Fruit fly (Drosophila melanogaster) whole organism, wandering third instar larva: ENCODE data around the gene CG7840.

Experiments
- Abd-B ChIP-seq: fragments of >200 bp; optimal IDR thresholded peaks from 2 replicates; lab custom pipeline; 2017; ENCODE audit warnings: missing biosample characterization, missing genetic modification characterization
- CG32264 ChIP-seq: fragments of 200-800 bp; sonication (Bioruptor generic); optimal IDR thresholded peaks from 2 replicates; lab custom pipeline; 2016; ENCODE audit warnings: missing biosample characterization, missing genetic modification characterization
- CG9705 ChIP-seq: fragments of 200-800 bp; sonication (Bioruptor generic); optimal IDR thresholded peaks from 2 replicates; lab custom pipeline; 2018; ENCODE audit warnings: missing biosample characterization, mild to moderate bottlenecking, missing genetic modification characterization
- CrebA ChIP-seq: fragments of 200-800 bp; sonication (Bioruptor generic); optimal IDR thresholded peaks from 2 replicates; lab custom pipeline; 2016; ENCODE audit warnings: missing biosample characterization, mild to moderate bottlenecking, missing genetic modification characterization, borderline replicate concordance
- Dfd ChIP-seq: fragments of >200 bp; optimal IDR thresholded peaks from 2 replicates; lab custom pipeline; 2017; ENCODE audit warnings: missing biosample characterization, missing genetic modification characterization
- Dif ChIP-seq: fragments of 200-275, 200-300 bp; sonication (Bioruptor generic); optimal IDR thresholded peaks from 2 replicates; lab custom pipeline; 2018; ENCODE audit warnings: missing biosample characterization, missing genetic modification characterization; ENCODE audit not compliant: partially characterized antibody
- GATAd ChIP-seq: sonication (Bioruptor generic); optimal IDR thresholded peaks from 2 replicates; lab custom pipeline; 2016; ENCODE audit warnings: missing biosample characterization, missing genetic modification characterization
- HLH106 ChIP-seq: fragments of 200-800 bp; optimal IDR thresholded peaks from 3 replicates; lab custom pipeline; 2019; ENCODE audit warnings: missing biosample characterization, mild to moderate bottlenecking, missing genetic modification characterization, moderate library complexity
- Hnf4 ChIP-seq: fragments of 200-800 bp; sonication (Bioruptor generic); optimal IDR thresholded peaks from 2 replicates; lab custom pipeline; 2016; ENCODE audit warnings: missing biosample characterization, mild to moderate bottlenecking, missing genetic modification characterization
- Hr78 ChIP-seq: fragments of >200 bp; optimal IDR thresholded peaks from 2 replicates; lab custom pipeline; 2017; ENCODE audit warnings: missing biosample characterization, missing genetic modification characterization
- Hr83 ChIP-seq: fragments of 200-300 bp; sonication (Bioruptor generic); optimal IDR thresholded peaks from 2 replicates; lab custom pipeline; 2016; ENCODE audit warnings: missing biosample characterization, mild to moderate bottlenecking, missing genetic modification characterization, moderate library complexity; ENCODE audit not compliant: poor library complexity, severe bottlenecking
- Jra ChIP-seq: sonication (Bioruptor generic); optimal IDR thresholded peaks from 2 replicates; lab custom pipeline; 2016; ENCODE audit warnings: missing biosample characterization, missing genetic modification characterization
- Mio ChIP-seq: sonication (Bioruptor generic); optimal IDR thresholded peaks from 2 replicates; lab custom pipeline; 2016; ENCODE audit warnings: missing biosample characterization, missing genetic modification characterization
- Myc ChIP-seq: fragments of >200 bp; optimal IDR thresholded peaks from 2 replicates; lab custom pipeline; 2017
- N ChIP-seq: fragments of >200 bp; optimal IDR thresholded peaks from 2 replicates; lab custom pipeline; 2018; ENCODE audit warnings: missing biosample characterization, missing external identifiers, missing genetic modification characterization
- OdsH ChIP-seq: fragments of 200-800 bp; sonication (Bioruptor generic); optimal IDR thresholded peaks from 2 replicates; lab custom pipeline; 2016; ENCODE audit warnings: missing biosample characterization, mild to moderate bottlenecking, missing genetic modification characterization
- Rel ChIP-seq, 2 experiments: fragments of 200-800 bp; sonication (Bioruptor generic) in 1 of 2; optimal IDR thresholded peaks; 2 replicates in 1 of 2; 3 replicates in 1 of 2; lab custom pipeline; 2016 to 2019; ENCODE audit warnings: mild to moderate bottlenecking in 2 of 2, missing biosample characterization in 2 of 2, missing genetic modification characterization in 2 of 2, moderate library complexity in 1 of 2
- Sp1 ChIP-seq: fragments of 200-800 bp; sonication (Bioruptor generic); optimal IDR thresholded peaks from 3 replicates; lab custom pipeline; 2019; ENCODE audit warnings: missing biosample characterization, mild to moderate bottlenecking, missing genetic modification characterization, moderate library complexity
- Vsx2 ChIP-seq: fragments of 200-300, 225-300 bp; sonication (Bioruptor generic); optimal IDR thresholded peaks from 2 replicates; lab custom pipeline; 2018; ENCODE audit warnings: missing biosample characterization, missing genetic modification characterization; ENCODE audit not compliant: partially characterized antibody
- br ChIP-seq: fragments of 200-800 bp; sonication (Bioruptor generic); optimal IDR thresholded peaks from 2 replicates; lab custom pipeline; 2016; ENCODE audit warnings: missing biosample characterization, missing genetic modification characterization
- brk ChIP-seq: fragments of 200-800 bp; sonication (Bioruptor generic); optimal IDR thresholded peaks from 2 replicates; lab custom pipeline; 2016; ENCODE audit warnings: missing biosample characterization, mild to moderate bottlenecking, missing genetic modification characterization
- dl ChIP-seq, 2 experiments: fragments of 175-275, 200-275 bp in 1 of 2; fragments of 200-275 bp in 1 of 2; sonication (Bioruptor generic); optimal IDR thresholded peaks; lab custom pipeline; 2018; ENCODE audit warnings: mild to moderate bottlenecking in 2 of 2, missing biosample characterization in 2 of 2, missing genetic modification characterization in 2 of 2, moderate library complexity in 2 of 2; ENCODE audit not compliant: partially characterized antibody in 2 of 2, insufficient read depth in 1 of 2
- dmrt93B ChIP-seq: fragments of 200-800 bp; sonication (Bioruptor generic); optimal IDR thresholded peaks from 2 replicates; lab custom pipeline; 2018; ENCODE audit warnings: missing biosample characterization, mild to moderate bottlenecking, missing genetic modification characterization
- dsf ChIP-seq: sonication (Bioruptor generic); optimal IDR thresholded peaks from 2 replicates; lab custom pipeline; 2016; ENCODE audit warnings: missing biosample characterization, missing genetic modification characterization, borderline replicate concordance
- ey ChIP-seq: fragments of 200-800 bp; sonication (Bioruptor generic); optimal IDR thresholded peaks from 2 replicates; lab custom pipeline; 2016; ENCODE audit warnings: missing biosample characterization, missing genetic modification characterization
- foxo ChIP-seq, 2 experiments: fragments of 200-800 bp; sonication (Bioruptor generic); optimal IDR thresholded peaks; 2 replicates in 1 of 2; 3 replicates in 1 of 2; lab custom pipeline; 2016 to 2017; ENCODE audit warnings: missing biosample characterization in 2 of 2, missing genetic modification characterization in 2 of 2
- fru ChIP-seq: fragments of 200-800 bp; sonication (Bioruptor generic); optimal IDR thresholded peaks from 3 replicates; lab custom pipeline; 2016; ENCODE audit warnings: missing biosample characterization, mild to moderate bottlenecking, missing genetic modification characterization
- h ChIP-seq: fragments of 200-800 bp; sonication (Bioruptor generic); optimal IDR thresholded peaks from 3 replicates; lab custom pipeline; 2016; ENCODE audit warnings: missing biosample characterization, mild to moderate bottlenecking, missing genetic modification characterization
- jim ChIP-seq: fragments of 175-275, 200-325 bp; sonication (Bioruptor generic); optimal IDR thresholded peaks from 2 replicates; lab custom pipeline; 2016; ENCODE audit warnings: missing biosample characterization, mild to moderate bottlenecking, missing genetic modification characterization
- lola ChIP-seq: fragments of >200 bp; optimal IDR thresholded peaks from 2 replicates; lab custom pipeline; 2017; ENCODE audit warnings: missing biosample characterization, missing genetic modification characterization
- pan ChIP-seq: fragments of >200 bp; optimal IDR thresholded peaks from 2 replicates; lab custom pipeline; 2017
- psq ChIP-seq: fragments of 200-800 bp; sonication (Bioruptor generic); optimal IDR thresholded peaks from 3 replicates; lab custom pipeline; 2017; ENCODE audit warnings: missing biosample characterization, mild to moderate bottlenecking, missing genetic modification characterization, moderate library complexity
- rgr ChIP-seq: fragments of 200-800 bp; sonication (Bioruptor generic); optimal IDR thresholded peaks from 3 replicates; lab custom pipeline; 2016; ENCODE audit warnings: missing biosample characterization, mild to moderate bottlenecking, missing genetic modification characterization
- sage ChIP-seq: fragments of 200-800 bp; sonication (Bioruptor generic); optimal IDR thresholded peaks from 2 replicates; lab custom pipeline; 2016; ENCODE audit warnings: missing biosample characterization, mild to moderate bottlenecking, missing genetic modification characterization
- sv ChIP-seq: fragments of 200-800 bp; sonication (Bioruptor generic); optimal IDR thresholded peaks from 3 replicates; lab custom pipeline; 2016; ENCODE audit warnings: missing biosample characterization, missing genetic modification characterization
- tai ChIP-seq: sonication (Bioruptor generic); optimal IDR thresholded peaks from 2 replicates; lab custom pipeline; 2016; ENCODE audit warnings: missing biosample characterization, missing genetic modification characterization
- usp ChIP-seq: fragments of >200 bp; optimal IDR thresholded peaks from 2 replicates; lab custom pipeline; 2017; ENCODE audit warnings: missing biosample characterization, missing genetic modification characterization
- woc ChIP-seq: sonication (Bioruptor generic); optimal IDR thresholded peaks from 2 replicates; lab custom pipeline; 2016; ENCODE audit warnings: missing biosample characterization, mild to moderate bottlenecking, missing genetic modification characterization

Gene CG7840

DNA sequence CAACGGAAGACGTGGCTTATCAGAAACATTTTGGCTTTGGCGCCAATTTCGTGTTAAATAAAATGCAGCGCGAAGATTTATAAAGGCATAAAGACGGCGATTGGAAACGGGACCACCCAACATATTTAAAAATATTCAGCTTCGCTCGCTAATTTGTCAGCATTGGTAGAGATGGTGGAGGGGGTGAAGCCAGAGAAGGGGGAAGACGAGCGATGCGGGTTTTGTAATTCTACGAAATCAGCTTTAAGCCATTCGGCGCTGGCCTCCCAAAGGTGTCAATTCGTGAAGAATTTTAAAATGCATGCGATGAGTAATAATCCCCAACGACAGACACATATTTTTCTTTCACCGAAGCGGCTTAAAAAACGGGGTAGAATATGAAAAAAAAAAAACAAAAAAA, 11.3 kb upstream of the CG7840 start:
- TF ChIP-seq Dif = no peak
- no peak for TF ChIP-seq jim (GFP tag; lab: Kevin White, UChicago)
- no peak for TF ChIP-seq dmrt93B (GFP tag; lab: Kevin White, UChicago)
- no peak for TF ChIP-seq CG32264
- no peak for TF ChIP-seq N (GFP tag; lab: Kevin White, UChicago)
- no peak for TF ChIP-seq Hr83 (GFP tag; lab: Kevin White, UChicago)
- no peak for TF ChIP-seq rgr (GFP tag; lab: Kevin White, UChicago)
- TF ChIP-seq Abd-B = no peak
- TF ChIP-seq fru (GFP tag; lab: Kevin White, UChicago) = no peak
- TF ChIP-seq Jra (GFP tag; lab: Kevin White, UChicago) = no peak
- no peak for TF ChIP-seq sage (GFP tag; lab: Kevin White, UChicago)
- no peak for TF ChIP-seq Hr78
- TF ChIP-seq Rel (GFP tag; optimal IDR thresholded peaks at IDR 0.05; lab: Kevin White, UChicago) = no peak
- TF ChIP-seq Rel (tag; optimal IDR thresholded peaks at IDR 0.05; lab: Kevin White, UChicago) = no peak
- TF ChIP-seq Hnf4 = no peak

DNA sequence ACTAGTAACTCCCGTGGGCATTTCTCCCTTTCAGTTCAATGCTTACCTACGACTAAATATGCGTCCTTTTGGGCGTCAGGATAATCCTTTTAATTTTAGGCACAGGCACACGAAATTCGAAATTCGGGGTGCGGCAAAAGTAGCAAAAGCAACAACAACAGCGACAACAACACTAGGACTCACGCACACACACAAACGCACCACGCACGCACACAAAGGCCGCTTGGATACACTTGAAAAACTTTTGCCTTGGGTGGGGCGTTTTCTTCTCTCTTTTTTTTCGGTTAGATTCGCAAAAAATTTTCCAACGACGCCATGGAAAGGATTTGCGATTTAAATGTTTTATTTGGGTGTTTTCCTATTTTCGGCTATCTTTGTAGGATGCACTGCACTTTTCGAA, 9.0 kb upstream of the CG7840 start:
- TF ChIP-seq CG9705 (GFP tag; lab: Kevin White, UChicago) = no peak
- no peak for TF ChIP-seq OdsH (GFP tag; lab: Kevin White, UChicago)
- no peak for TF ChIP-seq fru (GFP tag; lab: Kevin White, UChicago)
- TF ChIP-seq tai = no peak

DNA sequence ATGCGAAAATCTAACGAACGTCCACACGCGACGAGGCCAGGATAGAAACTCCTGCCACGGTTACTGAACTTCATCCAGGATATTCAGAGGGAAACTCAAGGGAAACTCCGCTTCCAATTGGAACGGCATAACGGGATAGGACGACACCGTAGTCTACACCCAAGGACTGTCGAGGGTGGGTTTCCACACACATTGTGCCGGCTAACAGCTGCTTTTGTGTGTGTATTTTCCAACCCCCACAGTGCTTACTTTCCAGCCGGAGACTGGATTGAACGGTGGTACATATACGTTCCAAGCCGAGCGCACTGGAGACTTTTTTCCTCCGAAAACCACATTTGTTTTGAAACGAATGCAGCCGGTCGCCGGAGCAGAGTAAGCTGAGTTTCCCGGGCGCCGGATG, 8.3 kb upstream of the CG7840 start:
- TF ChIP-seq Dfd (GFP tag; lab: Kevin White, UChicago) (no peak), lola (GFP tag; lab: Kevin White, UChicago) (no peak), Vsx2 (GFP tag; lab: Kevin White, UChicago) (no peak), h (GFP tag; lab: Kevin White, UChicago) (no peak), Hnf4 (no peak), CG9705 (GFP tag; lab: Kevin White, UChicago) (no peak), dl (GFP tag; optimal IDR thresholded peaks at IDR 0.05; lab: Kevin White, UChicago; ENCODE audit: insufficient read depth in 1 of 2, partially characterized antibody in 2 of 2) (no peak), fru (GFP tag; lab: Kevin White, UChicago) (no peak)

DNA sequence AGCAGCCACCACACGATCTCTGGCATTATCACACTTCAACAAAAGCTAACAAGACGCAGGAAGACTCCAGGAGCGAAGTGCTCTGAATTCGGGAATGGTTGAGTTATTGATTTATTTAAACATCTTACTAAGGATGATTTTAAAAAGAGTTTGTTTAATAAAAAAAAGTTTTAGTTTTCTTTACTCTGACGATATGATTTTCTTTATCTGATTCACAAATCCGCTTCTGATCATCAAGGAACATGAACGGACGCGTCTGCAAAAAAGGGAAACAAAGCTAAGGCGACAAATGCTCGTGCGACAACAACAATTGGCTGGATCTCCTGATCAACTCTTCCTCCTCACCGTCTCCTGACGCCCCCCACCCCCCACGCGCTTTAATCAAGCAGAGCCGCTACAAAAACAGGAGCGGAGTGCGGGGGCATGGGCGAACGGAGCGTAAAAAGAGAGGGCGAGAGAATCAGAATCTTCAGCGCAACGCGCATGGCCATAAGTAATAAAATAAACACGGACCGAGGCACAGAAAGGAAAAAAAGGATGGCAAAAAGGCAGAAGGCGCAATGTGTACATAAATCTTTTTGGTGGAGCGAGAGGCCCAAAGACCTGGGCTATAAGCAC, 6.1 kb upstream of the CG7840 start:
- TF ChIP-seq Myc (no peak), HLH106 (tag; lab: Kevin White, UChicago) (peak; percentile 95), pan (lab: Kevin White, UChicago) (no peak), dmrt93B (GFP tag; lab: Kevin White, UChicago) (no peak), N (GFP tag; lab: Kevin White, UChicago) (no peak), Dif (peak; percentile 54), lola (GFP tag; lab: Kevin White, UChicago) (no peak), Abd-B (no peak), sage (GFP tag; lab: Kevin White, UChicago) (peak; percentile 84), h (GFP tag; lab: Kevin White, UChicago) (peak; percentile 95), woc (GFP tag; lab: Kevin White, UChicago) (peak; percentile 93), dsf (GFP tag; lab: Kevin White, UChicago) (peak; percentile 72), GATAd (GFP tag; lab: Kevin White, UChicago) (peak; percentile 61), Jra (GFP tag; lab: Kevin White, UChicago) (peak; percentile 82), fru (GFP tag; lab: Kevin White, UChicago) (peak; percentile 91), Dfd (GFP tag; lab: Kevin White, UChicago) (no peak), dl (GFP tag; optimal IDR thresholded peaks at IDR 0.05; lab: Kevin White, UChicago; ENCODE audit: insufficient read depth in 1 of 2, partially characterized antibody in 2 of 2) (peak in 1 of 2 experiments; percentile 67), Mio (GFP tag; lab: Kevin White, UChicago) (no peak), OdsH (GFP tag; lab: Kevin White, UChicago) (peak; percentile 91), foxo (GFP tag; optimal IDR thresholded peaks at IDR 0.05; lab: Kevin White, UChicago) (peak; percentile 69 to 94), Sp1 (peak; percentile 93), CrebA (GFP tag; lab: Kevin White, UChicago) (no peak), usp (GFP tag; lab: Kevin White, UChicago) (no peak), CG9705 (GFP tag; lab: Kevin White, UChicago) (peak; percentile 85), Hr78 (no peak), ey (GFP tag; lab: Kevin White, UChicago) (peak; percentile 93), rgr (GFP tag; lab: Kevin White, UChicago) (peak; percentile 75), psq (GFP tag; lab: Kevin White, UChicago) (peak; percentile 98), Hnf4 (peak; percentile 91), Rel (GFP tag; optimal IDR thresholded peaks at IDR 0.05; lab: Kevin White, UChicago) (peak; percentile 67), Rel (tag; optimal IDR thresholded peaks at IDR 0.05; lab: Kevin White, UChicago) (peak; percentile 72), brk (GFP tag; lab: Kevin White, UChicago) (peak; percentile 55), sv (GFP tag; lab: Kevin White, UChicago) (no peak), Vsx2 (GFP tag; lab: Kevin White, UChicago) (no peak), CG32264 (peak; percentile 80), jim (GFP tag; lab: Kevin White, UChicago) (no peak), tai (no peak), br (peak; percentile 95), Hr83 (GFP tag; lab: Kevin White, UChicago) (peak; percentile 84)
